Fruit fly (Drosophila melanogaster) whole organism, embryonic: ENCODE data around the gene CG7149.

Experiments used
- Adf1 ChIP-seq: fragments of 200-800 bp; sonication (Bioruptor generic); IDR thresholded peaks from 2 replicates; pipeline ENCODE4 v1.3.6; 2022; ENCODE audit warnings: missing biosample characterization, missing genetic modification characterization
- Atf-2 ChIP-seq: fragments of 200-800 bp; sonication (Bioruptor generic); optimal IDR thresholded peaks from 2 replicates; lab custom pipeline; 2016; ENCODE audit warnings: missing biosample characterization, missing genetic modification characterization
- CG12659 ChIP-seq: fragments of 200-800 bp; sonication (Bioruptor generic); optimal IDR thresholded peaks from 3 replicates; lab custom pipeline; 2017; ENCODE audit warnings: mild to moderate bottlenecking, missing biosample characterization, missing genetic modification reagents, missing genetic modification characterization
- CG15269 ChIP-seq: fragments of 200-800 bp; sonication (Bioruptor generic); optimal IDR thresholded peaks from 2 replicates; lab custom pipeline; 2018; ENCODE audit warnings: missing biosample characterization, mild to moderate bottlenecking, missing genetic modification characterization, moderate library complexity
- CG16779 ChIP-seq: fragments of 200-800 bp; sonication (Bioruptor generic); IDR thresholded peaks from 2 replicates; pipeline ENCODE4 v1.3.6; 2022; ENCODE audit warnings: missing biosample characterization, missing genetic modification characterization
- CG17361 ChIP-seq: fragments of 200-800 bp; sonication (Bioruptor generic); IDR thresholded peaks from 3 replicates; pipeline ENCODE4 v1.3.6; 2022; ENCODE audit warnings: missing biosample characterization, missing genetic modification characterization
- CG18599 ChIP-seq: fragments of 200-800 bp; sonication (Bioruptor generic); optimal IDR thresholded peaks from 3 replicates; lab custom pipeline; 2017; ENCODE audit warnings: missing biosample characterization, missing genetic modification characterization, mild to moderate bottlenecking, moderate library complexity, missing genetic modification reagents
- CG2120 ChIP-seq: fragments of 200-800 bp; sonication (Bioruptor generic); optimal IDR thresholded peaks from 3 replicates; lab custom pipeline; 2016; ENCODE audit warnings: missing biosample characterization, missing genetic modification characterization
- CG2678 ChIP-seq: fragments of 200-800 bp; sonication (Bioruptor generic); optimal IDR thresholded peaks from 3 replicates; lab custom pipeline; 2019; ENCODE audit warnings: missing biosample characterization, mild to moderate bottlenecking, missing genetic modification characterization, moderate library complexity
- CG3407 ChIP-seq: fragments of 200-800 bp; sonication (Bioruptor generic); optimal IDR thresholded peaks from 2 replicates; lab custom pipeline; 2018; ENCODE audit warnings: missing biosample characterization, mild to moderate bottlenecking, missing genetic modification characterization
- CG6689 ChIP-seq: fragments of 200-800 bp; sonication (Bioruptor generic); IDR thresholded peaks from 2 replicates; pipeline ENCODE4 v1.3.6; 2022; ENCODE audit warnings: missing biosample characterization, missing genetic modification characterization
- CG7556 ChIP-seq: fragments of 200-800 bp; sonication (Bioruptor generic); optimal IDR thresholded peaks from 2 replicates; lab custom pipeline; 2017; ENCODE audit warnings: missing biosample characterization, mild to moderate bottlenecking, missing genetic modification characterization
- Ets65A ChIP-seq: fragments of 200-800 bp; sonication (Bioruptor generic); peaks from one replicate; lab custom pipeline; 2016; ENCODE audit warnings: missing biosample characterization, missing genetic modification characterization
- H15 ChIP-seq: fragments of 200-800 bp; sonication (Bioruptor generic); IDR thresholded peaks from 3 replicates; pipeline ENCODE4 v1.3.6; 2022; ENCODE audit warnings: missing biosample characterization, missing genetic modification characterization
- Hmr ChIP-seq: fragments of 200-800 bp; sonication (Bioruptor generic); optimal IDR thresholded peaks from 3 replicates; lab custom pipeline; 2017; ENCODE audit warnings: mild to moderate bottlenecking, missing biosample characterization, missing genetic modification reagents, missing genetic modification characterization
- Hr51 ChIP-seq, 2 experiments: fragments of 200-800 bp; sonication (Bioruptor generic); optimal IDR thresholded peaks; 2 replicates in 1 of 2; 3 replicates in 1 of 2; lab custom pipeline; 2016 to 2018; ENCODE audit warnings: missing biosample characterization in 2 of 2, missing genetic modification characterization in 2 of 2, mild to moderate bottlenecking in 1 of 2, moderate library complexity in 1 of 2
- MTF-1 ChIP-seq: fragments of 200-800 bp; sonication (Bioruptor generic); optimal IDR thresholded peaks from 2 replicates; lab custom pipeline; 2018; ENCODE audit warnings: missing biosample characterization, mild to moderate bottlenecking, missing genetic modification characterization, borderline replicate concordance
- Med ChIP-seq: fragments of 200-800 bp; sonication (Bioruptor generic); peaks from one replicate; lab custom pipeline; 2016; ENCODE audit warnings: missing biosample characterization, missing genetic modification characterization, mild to moderate bottlenecking, inconsistent platforms, moderate library complexity
- NfI ChIP-seq: fragments of 200-800 bp; sonication (Bioruptor generic); optimal IDR thresholded peaks from 3 replicates; lab custom pipeline; 2018; ENCODE audit warnings: missing biosample characterization, mild to moderate bottlenecking, missing genetic modification characterization, moderate library complexity
- Sox100B ChIP-seq: fragments of 200-800 bp; sonication (Bioruptor generic); optimal IDR thresholded peaks from 3 replicates; lab custom pipeline; 2018; ENCODE audit warnings: missing biosample characterization, mild to moderate bottlenecking, missing genetic modification characterization
- abd-A ChIP-seq: fragments of 200-800 bp; sonication (Bioruptor generic); optimal IDR thresholded peaks from 3 replicates; lab custom pipeline; 2019; ENCODE audit warnings: missing biosample characterization, mild to moderate bottlenecking, missing genetic modification characterization, moderate library complexity
- ac ChIP-seq: fragments of 200-800 bp; sonication (Bioruptor generic); optimal IDR thresholded peaks from 3 replicates; lab custom pipeline; 2017; ENCODE audit warnings: missing biosample characterization, mild to moderate bottlenecking, missing genetic modification characterization
- chinmo ChIP-seq: fragments of 200-800 bp; sonication (Bioruptor generic); IDR thresholded peaks from 4 replicates; pipeline ENCODE4 v1.3.6; 2022; ENCODE audit warnings: missing biosample characterization, missing genetic modification characterization; ENCODE audit not compliant: partially characterized antibody
- ci ChIP-seq: fragments of 200-800 bp; sonication (Bioruptor generic); IDR thresholded peaks from 3 replicates; pipeline ENCODE4 v1.3.6; 2022; ENCODE audit warnings: missing biosample characterization, missing genetic modification characterization
- crol ChIP-seq: fragments of 200-800 bp; sonication (Bioruptor generic); IDR thresholded peaks from 2 replicates; pipeline ENCODE4 v1.3.6; 2022; ENCODE audit warnings: missing biosample characterization, missing genetic modification characterization
- dimm ChIP-seq: fragments of 200-800 bp; sonication (Bioruptor generic); IDR thresholded peaks from 2 replicates; pipeline ENCODE4 v1.3.6; 2022; ENCODE audit warnings: missing biosample characterization, missing genetic modification characterization
- dmrt99B ChIP-seq: fragments of 200-800 bp; sonication (Bioruptor generic); optimal IDR thresholded peaks from 2 replicates; lab custom pipeline; 2018; ENCODE audit warnings: missing biosample characterization, mild to moderate bottlenecking, missing genetic modification characterization, moderate library complexity
- gce ChIP-seq: fragments of 200-800 bp; sonication (Bioruptor generic); IDR thresholded peaks from 3 replicates; pipeline ENCODE4 v1.3.6; 2022; ENCODE audit warnings: missing biosample characterization, missing genetic modification characterization
- gem ChIP-seq: fragments of 200-800 bp; sonication (Bioruptor generic); optimal IDR thresholded peaks from 2 replicates; lab custom pipeline; 2019; ENCODE audit warnings: missing biosample characterization, mild to moderate bottlenecking, missing genetic modification characterization, moderate library complexity
- grau ChIP-seq: fragments of 200-800 bp; optimal IDR thresholded peaks from 3 replicates; lab custom pipeline; 2019; ENCODE audit warnings: missing biosample characterization, mild to moderate bottlenecking, missing genetic modification characterization, moderate library complexity
- gro ChIP-seq: fragments of 200-800 bp; sonication (Bioruptor generic); optimal IDR thresholded peaks from 2 replicates; lab custom pipeline; 2016; ENCODE audit warnings: missing biosample characterization, missing genetic modification characterization
- lilli ChIP-seq: fragments of 200-800 bp; sonication (Bioruptor generic); optimal IDR thresholded peaks from 3 replicates; lab custom pipeline; 2016; ENCODE audit warnings: missing biosample characterization, missing genetic modification characterization
- nmo ChIP-seq: fragments of 200-800 bp; sonication (Bioruptor generic); optimal IDR thresholded peaks from 2 replicates; lab custom pipeline; 2018; ENCODE audit warnings: missing biosample characterization, mild to moderate bottlenecking, missing genetic modification characterization, moderate library complexity
- org-1 ChIP-seq: fragments of 200-800 bp; sonication (Bioruptor generic); optimal IDR thresholded peaks from 2 replicates; lab custom pipeline; 2017; ENCODE audit warnings: missing biosample characterization, missing genetic modification characterization
- pfk ChIP-seq: fragments of 200-800 bp; sonication (Bioruptor generic); optimal IDR thresholded peaks from 2 replicates; lab custom pipeline; 2018; ENCODE audit warnings: missing biosample characterization, mild to moderate bottlenecking, missing genetic modification characterization, moderate library complexity
- ranshi ChIP-seq: fragments of 200-800 bp; sonication (Bioruptor generic); IDR thresholded peaks from 2 replicates; pipeline ENCODE4 v1.3.6; 2022; ENCODE audit warnings: missing biosample characterization, missing genetic modification characterization
- row ChIP-seq: fragments of 200-800 bp; sonication (Bioruptor generic); IDR thresholded peaks from 3 replicates; pipeline ENCODE4 v1.3.6; 2022; ENCODE audit warnings: missing biosample characterization, missing genetic modification characterization
- run ChIP-seq: fragments of 200-800 bp; sonication (Bioruptor generic); optimal IDR thresholded peaks from 3 replicates; lab custom pipeline; 2018; ENCODE audit warnings: missing biosample characterization, mild to moderate bottlenecking, missing genetic modification characterization
- sens ChIP-seq: fragments of 200-800 bp; sonication (Bioruptor generic); peaks from one replicate; lab custom pipeline; 2016; ENCODE audit warnings: missing biosample characterization, missing genetic modification characterization
- tup ChIP-seq: fragments of 200-800 bp; sonication (Bioruptor generic); optimal IDR thresholded peaks from 2 replicates; lab custom pipeline; 2016; ENCODE audit warnings: missing biosample characterization, mild to moderate bottlenecking, missing genetic modification characterization, moderate library complexity
- vvl ChIP-seq: fragments of 200-800 bp; sonication (Bioruptor generic); IDR thresholded peaks from 2 replicates; pipeline ENCODE4 v1.3.6; 2022; ENCODE audit warnings: missing biosample characterization, missing genetic modification characterization
- wor ChIP-seq: fragments of 200-800 bp; sonication (Bioruptor generic); IDR thresholded peaks from 2 replicates; pipeline ENCODE4 v1.3.6; 2022; ENCODE audit warnings: missing biosample characterization, missing genetic modification characterization
- zen ChIP-seq: fragments of 200-800 bp; sonication (Bioruptor generic); optimal IDR thresholded peaks from 3 replicates; lab custom pipeline; 2018; ENCODE audit warnings: missing biosample characterization, mild to moderate bottlenecking, missing genetic modification characterization, moderate library complexity

Gene CG7149

dm6 chr2L:7838024-7838423 lies 47.7 kb upstream of the CG7149 start (continued):
- no peak for TF ChIP-seq wor (GFP tag; lab: Robert Waterston, UW)
- TF ChIP-seq grau (tag; lab: Kevin White, UChicago): peak; percentile 39
- TF ChIP-seq CG7556 (GFP tag; lab: Kevin White, UChicago): peak; percentile 57
- no peak for TF ChIP-seq nmo
- peak; percentile 18 for TF ChIP-seq CG18599
- peak; percentile 14 for TF ChIP-seq lilli
- no peak for TF ChIP-seq Atf-2 (GFP tag; lab: Kevin White, UChicago)
- TF ChIP-seq CG15269 (tag; lab: Kevin White, UChicago): peak; percentile 18
- peak; percentile 33 for TF ChIP-seq Hmr
- TF ChIP-seq dmrt99B (tag; lab: Kevin White, UChicago): peak; percentile 40
- TF ChIP-seq NfI (GFP tag; lab: Kevin White, UChicago): peak; percentile 14
- TF ChIP-seq MTF-1 (GFP tag; lab: Kevin White, UChicago): no peak
- TF ChIP-seq gem: peak; percentile 37
- no peak for TF ChIP-seq dimm (GFP tag; lab: Robert Waterston, UW)
- peak; percentile 15 for TF ChIP-seq CG12659 (GFP tag; lab: Kevin White, UChicago)
- peak; percentile 10 for TF ChIP-seq org-1
- no peak for TF ChIP-seq ac

dm6 chr2L:7833650-7834049 lies 43.3 kb upstream of the CG7149 start:
- TF ChIP-seq pfk (GFP tag; lab: Kevin White, UChicago) (no peak), abd-A (tag; lab: Kevin White, UChicago) (peak; percentile 37), crol (GFP tag; lab: Robert Waterston, UW) (peak; percentile 83), chinmo (GFP tag; lab: Robert Waterston, UW) (0 out of 4 replicates have a peak, but pooled peaks have one; percentile 27), H15 (GFP tag; lab: Robert Waterston, UW) (peak; percentile 15; the same call in 1 of the 3 replicates), ci (GFP tag; lab: Robert Waterston, UW) (0 out of 3 replicates have a peak, but pooled peaks have one; percentile 21), gro (GFP tag; lab: Kevin White, UChicago) (no peak), Adf1 (GFP tag; lab: Robert Waterston, UW) (peak; percentile 76; the same call in 1 of the 2 replicates), ranshi (no peak), Ets65A (GFP tag; lab: Kevin White, UChicago) (peak; percentile 42), CG16779 (GFP tag; lab: Robert Waterston, UW) (0 out of 2 replicates have a peak, but pooled peaks have one; percentile 3), CG3407 (GFP tag; lab: Kevin White, UChicago) (no peak), zen (tag; lab: Kevin White, UChicago) (no peak), gce (GFP tag; lab: Robert Waterston, UW) (no peak), Med (GFP tag; lab: Kevin White, UChicago) (peak; percentile 69)

- TF ChIP-seq CG18599 (peak; percentile 30), CG17361 (GFP tag; lab: Robert Waterston, UW) (0 out of 3 replicates have a peak, but pooled peaks have one; percentile 13), vvl (GFP tag; lab: Robert Waterston, UW) (0 out of 2 replicates have a peak, but pooled peaks have one; percentile 8), CG2678 (tag; lab: Kevin White, UChicago) (peak; percentile 16), Hr51 (GFP tag; optimal IDR thresholded peaks at IDR 0.05; lab: Kevin White, UChicago) (peak in 1 of 2 experiments; percentile 37), dimm (GFP tag; lab: Robert Waterston, UW) (no peak), gem (peak; percentile 16), tup (GFP tag; lab: Kevin White, UChicago) (no peak), Sox100B (GFP tag; lab: Kevin White, UChicago) (no peak), sens (GFP tag; lab: Kevin White, UChicago) (peak; percentile 75), run (no peak), grau (tag; lab: Kevin White, UChicago) (peak; percentile 72), row (peak; percentile 54), CG6689 (0 out of 2 replicates have a peak, but pooled peaks have one; percentile 13), CG2120 (GFP tag; lab: Kevin White, UChicago) (peak; percentile 32)
Observed at dm6 chr2L:7833238-7833637, 42.9 kb upstream of the CG7149 start.
